Fruit fly (Drosophila melanogaster): Measurements from ENCODE around the gene Ance-3.

Gene Ance-3

DNA sequence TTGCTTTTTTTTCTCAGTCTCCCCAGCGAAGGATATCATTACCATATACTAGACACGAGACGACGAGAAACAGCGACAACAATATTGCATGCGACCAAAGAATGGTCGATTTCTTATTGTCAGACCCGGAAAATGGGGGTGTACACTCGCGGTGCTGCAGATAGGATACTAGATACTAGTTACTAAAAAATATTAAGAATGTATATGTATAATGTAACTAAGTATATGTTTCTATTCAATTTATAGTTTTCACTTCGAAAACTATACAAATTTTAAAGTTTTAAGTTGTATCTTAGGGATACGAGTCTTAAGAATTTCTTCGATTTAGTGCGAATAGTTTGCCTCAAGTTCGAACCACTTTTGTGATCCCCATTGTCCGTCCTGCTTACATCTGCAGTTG, 21.1 kb upstream of the Ance-3 start (continued):
- TF ChIP-seq ERR (GFP tag; optimal IDR thresholded peaks at IDR 0.05) (no peak), CG8388 (GFP tag; optimal IDR thresholded peaks at IDR 0.05) (peak; percentile 28), CG18764 (GFP tag; optimal IDR thresholded peaks at IDR 0.05) (no peak), Hr3 (GFP tag; optimal IDR thresholded peaks at IDR 0.05) (no peak), dpn (GFP tag; optimal IDR thresholded peaks at IDR 0.05) (peak in 1 of 2 experiments; percentile 14), Trl (optimal IDR thresholded peaks at IDR 0.05) (no peak), Trl (GFP tag; optimal IDR thresholded peaks at IDR 0.05) (no peak), Scr (GFP tag; IDR thresholded peaks at IDR 0.05; ENCODE audit: partially characterized antibody) (no peak), CG15601 (tag; optimal IDR thresholded peaks at IDR 0.05) (no peak), CG2116 (GFP tag; optimal IDR thresholded peaks at IDR 0.05) (no peak), peb (GFP tag; IDR thresholded peaks at IDR 0.05) (no peak), pros (GFP tag; optimal IDR thresholded peaks at IDR 0.05) (peak; percentile 51), CG12155 (GFP tag; optimal IDR thresholded peaks at IDR 0.05) (no peak), HmgZ (tag; optimal IDR thresholded peaks at IDR 0.05) (no peak), Fer2 (tag; optimal IDR thresholded peaks at IDR 0.05) (no peak), Hey (tag; optimal IDR thresholded peaks at IDR 0.05) (no peak), CG13296 (GFP tag; optimal IDR thresholded peaks at IDR 0.05) (peak; percentile 11), CG34422 (GFP tag; IDR thresholded peaks at IDR 0.05) (0 out of 3 replicates have a peak, but pooled peaks have one; percentile 37), CG1233 (GFP tag; optimal IDR thresholded peaks at IDR 0.05) (peak; percentile 23), nau (GFP tag; optimal IDR thresholded peaks at IDR 0.05) (no peak), CG15011 (GFP tag; optimal IDR thresholded peaks at IDR 0.05) (no peak), Mad (GFP tag; optimal IDR thresholded peaks at IDR 0.05) (no peak), org-1 (GFP tag; optimal IDR thresholded peaks at IDR 0.05) (no peak), CG9437 (GFP tag; optimal IDR thresholded peaks at IDR 0.05) (peak; percentile 9), CG1832 (GFP tag; optimal IDR thresholded peaks at IDR 0.05) (no peak), Dfd (GFP tag; optimal IDR thresholded peaks at IDR 0.05) (no peak), CG3407 (GFP tag; optimal IDR thresholded peaks at IDR 0.05) (no peak), CG9797 (GFP tag; optimal IDR thresholded peaks at IDR 0.05) (no peak), sob (GFP tag; IDR thresholded peaks at IDR 0.05) (no peak), CG12071 (GFP tag; optimal IDR thresholded peaks at IDR 0.05) (no peak), HLHmδ (GFP tag; optimal IDR thresholded peaks at IDR 0.05) (no peak), CG14860 (GFP tag; IDR thresholded peaks at IDR 0.05; ENCODE audit: partially characterized antibody) (no peak), Chrac-16 (GFP tag; optimal IDR thresholded peaks at IDR 0.05) (no peak), her (GFP tag; optimal IDR thresholded peaks at IDR 0.05) (no peak), maf-S (GFP tag; optimal IDR thresholded peaks at IDR 0.05) (no peak), CG2889 (GFP tag; IDR thresholded peaks at IDR 0.05) (no peak), slou (GFP tag; optimal IDR thresholded peaks at IDR 0.05) (no peak), CG8944 (GFP tag; optimal IDR thresholded peaks at IDR 0.05) (no peak), CG13894 (tag; optimal IDR thresholded peaks at IDR 0.05) (no peak), zfh1 (GFP tag; IDR thresholded peaks at IDR 0.05) (no peak), CG10267 (tag; optimal IDR thresholded peaks at IDR 0.05) (no peak), yki (optimal IDR thresholded peaks at IDR 0.05) (no peak), crp (GFP tag; optimal IDR thresholded peaks at IDR 0.05) (no peak), HLH4C (GFP tag; IDR thresholded peaks at IDR 0.05; ENCODE audit: partially characterized antibody) (no peak), CG7556 (GFP tag; optimal IDR thresholded peaks at IDR 0.05) (peak; percentile 45), dimm (GFP tag; IDR thresholded peaks at IDR 0.05) (0 out of 2 replicates have a peak, but pooled peaks have one; percentile 26), wor (GFP tag; IDR thresholded peaks at IDR 0.05) (no peak), sc (optimal IDR thresholded peaks at IDR 0.05) (no peak), sc (GFP tag; optimal IDR thresholded peaks at IDR 0.05) (no peak), CG8924 (tag; optimal IDR thresholded peaks at IDR 0.05) (no peak), ci (GFP tag; IDR thresholded peaks at IDR 0.05) (peak; percentile 47; the same call in 1 of the 3 replicates), H2.0 (GFP tag; IDR thresholded peaks at IDR 0.05) (no peak)

Data from whole organism, embryonic.